Worm (Caenorhabditis elegans): ENCODE data around the gene swsn-7.

Gene swsn-7

ce11 chrII:8071012-8071625, 43.6 kb upstream of the swsn-7 start (continued):
- TF ChIP-seq nhr-237 (tag; optimal IDR thresholded peaks at IDR 0.05): no peak

ce11 chrII:8065985-8066384, 38.4 kb upstream of the swsn-7 start, which contains the start of gene pdha-1:
TSS of gene pdha-1 (plus strand) at chrII:8066285.
- TF ChIP-seq fos-1 (tag; optimal IDR thresholded peaks at IDR 0.05) (no peak), mdl-1 (tag; optimal IDR thresholded peaks at IDR 0.05) (no peak), nhr-237 (tag; optimal IDR thresholded peaks at IDR 0.05) (no peak), nhr-6 (tag; optimal IDR thresholded peaks at IDR 0.05) (no peak), dmd-4 (tag; optimal IDR thresholded peaks at IDR 0.05) (no peak), R02D3.7 (tag; optimal IDR thresholded peaks at IDR 0.05) (no peak), alr-1 (tag; optimal IDR thresholded peaks at IDR 0.05) (no peak), lin-39 (tag; optimal IDR thresholded peaks at IDR 0.05) (no peak), C34F6.9 (tag; optimal IDR thresholded peaks at IDR 0.05) (no peak), egl-27 (tag; optimal IDR thresholded peaks at IDR 0.05) (no peak), gmeb-1 (tag; optimal IDR thresholded peaks at IDR 0.05) (no peak)

ce11 chrII:8062334-8062791, 34.8 kb upstream of the swsn-7 start, which contains the start of gene ufd-2:
TSS of gene ufd-2 (plus strand) at chrII:8062741.
- TF ChIP-seq C34F6.9 (tag; optimal IDR thresholded peaks at IDR 0.05) (peak; percentile 89), nhr-6 (tag; optimal IDR thresholded peaks at IDR 0.05) (peak; percentile 4), ceh-16 (tag; optimal IDR thresholded peaks at IDR 0.05) (no peak), nhr-12 (tag; optimal IDR thresholded peaks at IDR 0.05) (no peak), nhr-129 (tag; optimal IDR thresholded peaks at IDR 0.05) (peak; percentile 87), lin-13 (GFP tag; optimal IDR thresholded peaks at IDR 0.05) (peak; percentile 70), skn-1 (tag; optimal IDR thresholded peaks at IDR 0.05) (no peak), sma-9 (GFP tag; optimal IDR thresholded peaks at IDR 0.05) (peak; percentile 52), sma-9 (tag; optimal IDR thresholded peaks at IDR 0.05) (no peak), ceh-82 (tag; optimal IDR thresholded peaks at IDR 0.05) (no peak), Y55F3AM.14 (GFP tag; optimal IDR thresholded peaks at IDR 0.05) (peak; percentile 21), snpc-4 (tag; optimal IDR thresholded peaks at IDR 0.05) (peak; percentile 41), nhr-23 (tag; optimal IDR thresholded peaks at IDR 0.05) (no peak), elt-1 (tag; optimal IDR thresholded peaks at IDR 0.05) (no peak), nhr-21 (tag; optimal IDR thresholded peaks at IDR 0.05) (peak; percentile 25), sem-4 (tag; optimal IDR thresholded peaks at IDR 0.05) (no peak), nhr-11 (tag; optimal IDR thresholded peaks at IDR 0.05) (no peak), ama-1 (optimal IDR thresholded peaks at IDR 0.05) (no peak), mdl-1 (tag; optimal IDR thresholded peaks at IDR 0.05) (no peak), crh-2 (tag; optimal IDR thresholded peaks at IDR 0.05) (peak; percentile 75), fos-1 (tag; optimal IDR thresholded peaks at IDR 0.05) (peak; percentile 60), sma-3 (GFP tag; optimal IDR thresholded peaks at IDR 0.05) (peak; percentile 64), F13H6.1 (tag; optimal IDR thresholded peaks at IDR 0.05) (peak; percentile 72), mab-5 (tag; optimal IDR thresholded peaks at IDR 0.05) (no peak), dmd-4 (tag; optimal IDR thresholded peaks at IDR 0.05) (no peak), lin-11 (tag; optimal IDR thresholded peaks at IDR 0.05) (peak; percentile 53), zag-1 (tag; optimal IDR thresholded peaks at IDR 0.05) (peak; percentile 23), elt-3 (tag; optimal IDR thresholded peaks at IDR 0.05) (no peak), ZK546.5 (tag; optimal IDR thresholded peaks at IDR 0.05) (no peak), lsy-2 (tag; optimal IDR thresholded peaks at IDR 0.05) (peak; percentile 28 to 85), unc-55 (GFP tag; optimal IDR thresholded peaks at IDR 0.05) (peak; percentile 79), ztf-11 (tag; optimal IDR thresholded peaks at IDR 0.05) (no peak), unc-39 (tag; optimal IDR thresholded peaks at IDR 0.05) (no peak), lin-39 (tag; optimal IDR thresholded peaks at IDR 0.05) (no peak), nhr-10 (tag; optimal IDR thresholded peaks at IDR 0.05) (no peak)

ce11 chrII:8059532-8059931, 32.0 kb upstream of the swsn-7 start:
- TF ChIP-seq nhr-21 (tag; optimal IDR thresholded peaks at IDR 0.05): peak; percentile 24
- TF ChIP-seq skn-1 (tag; optimal IDR thresholded peaks at IDR 0.05): no peak
- no peak for TF ChIP-seq dmd-4 (tag; optimal IDR thresholded peaks at IDR 0.05)
- peak; percentile 18 for TF ChIP-seq sma-9 (GFP tag; optimal IDR thresholded peaks at IDR 0.05)
- no peak for TF ChIP-seq sma-9 (tag; optimal IDR thresholded peaks at IDR 0.05)
